Fruit fly (Drosophila melanogaster) whole organism, embryonic: ENCODE results near the gene Syn1.

Experiments used
- CG1024 ChIP-seq: fragments of 200-800 bp; sonication (Bioruptor generic); IDR thresholded peaks from 2 replicates; pipeline ENCODE4 v1.3.6; 2022; ENCODE audit warnings: missing biosample characterization, missing genetic modification characterization
- CG10274 ChIP-seq: fragments of 200-800 bp; sonication (Bioruptor generic); optimal IDR thresholded peaks from 3 replicates; lab custom pipeline; 2017; ENCODE audit warnings: missing biosample characterization, mild to moderate bottlenecking, missing genetic modification characterization
- CG10431 ChIP-seq: fragments of 200-800 bp; sonication (Bioruptor generic); optimal IDR thresholded peaks from 3 replicates; lab custom pipeline; 2018; ENCODE audit warnings: missing biosample characterization, mild to moderate bottlenecking, missing genetic modification characterization
- CG11723 ChIP-seq: fragments of 200-800 bp; sonication (Bioruptor generic); optimal IDR thresholded peaks from 2 replicates; lab custom pipeline; 2017; ENCODE audit warnings: missing biosample characterization, mild to moderate bottlenecking, missing genetic modification characterization
- CG12744 ChIP-seq: fragments of 200-800 bp; sonication (Bioruptor generic); optimal IDR thresholded peaks from 2 replicates; lab custom pipeline; 2016; ENCODE audit warnings: missing biosample characterization, missing genetic modification characterization
- CG14441 ChIP-seq: fragments of 200-800 bp; sonication (Bioruptor generic); IDR thresholded peaks from 2 replicates; pipeline ENCODE4 v1.3.6; 2022; ENCODE audit warnings: missing biosample characterization, missing genetic modification characterization
- CG15514 ChIP-seq: fragments of 200-800 bp; sonication (Bioruptor generic); optimal IDR thresholded peaks from 3 replicates; lab custom pipeline; 2017; ENCODE audit warnings: missing biosample characterization, missing genetic modification characterization, mild to moderate bottlenecking, moderate library complexity, missing genetic modification reagents
- CG15601 ChIP-seq: fragments of 200-800 bp; sonication (Bioruptor generic); optimal IDR thresholded peaks from 3 replicates; lab custom pipeline; 2019; ENCODE audit warnings: missing biosample characterization, mild to moderate bottlenecking, missing genetic modification characterization, moderate library complexity
- CG1602 ChIP-seq: fragments of 200-800 bp; sonication (Bioruptor generic); optimal IDR thresholded peaks from 3 replicates; lab custom pipeline; 2016; ENCODE audit warnings: missing biosample characterization, missing genetic modification characterization
- CG17612 ChIP-seq: fragments of 200-800 bp; sonication (Bioruptor generic); IDR thresholded peaks from 2 replicates; pipeline ENCODE4 v1.3.6; 2022; ENCODE audit warnings: missing biosample characterization, missing genetic modification characterization
- CG18599 ChIP-seq: fragments of 200-800 bp; sonication (Bioruptor generic); optimal IDR thresholded peaks from 3 replicates; lab custom pipeline; 2017; ENCODE audit warnings: missing biosample characterization, missing genetic modification characterization, mild to moderate bottlenecking, moderate library complexity, missing genetic modification reagents
- CG2199 ChIP-seq: fragments of 200-800 bp; sonication (Bioruptor generic); IDR thresholded peaks from 3 replicates; pipeline ENCODE4 v1.3.6; 2022; ENCODE audit warnings: missing biosample characterization, missing genetic modification characterization
- CG5180 ChIP-seq: fragments of 200-800 bp; sonication (Bioruptor generic); optimal IDR thresholded peaks from 3 replicates; lab custom pipeline; 2017; ENCODE audit warnings: missing biosample characterization, missing genetic modification characterization, mild to moderate bottlenecking, moderate library complexity, missing genetic modification reagents
- CG6175 ChIP-seq: fragments of 200-800 bp; sonication (Bioruptor generic); IDR thresholded peaks from 3 replicates; pipeline ENCODE4 v1.3.6; 2022; ENCODE audit warnings: missing biosample characterization, missing genetic modification characterization
- CG6654 ChIP-seq: fragments of 200-800 bp; sonication (Bioruptor generic); optimal IDR thresholded peaks from 2 replicates; lab custom pipeline; 2017; ENCODE audit warnings: missing biosample characterization, mild to moderate bottlenecking, missing genetic modification characterization
- CG7271 ChIP-seq: fragments of 200-800 bp; sonication (Bioruptor generic); optimal IDR thresholded peaks from 2 replicates; lab custom pipeline; 2018; ENCODE audit warnings: missing biosample characterization, mild to moderate bottlenecking, missing genetic modification characterization, moderate library complexity
- CG7372 ChIP-seq: fragments of 200-800 bp; sonication (Bioruptor generic); IDR thresholded peaks from 2 replicates; pipeline ENCODE4 v1.3.6; 2022; ENCODE audit warnings: missing biosample characterization, missing genetic modification characterization
- CG9932 ChIP-seq: fragments of 200-800 bp; sonication (Bioruptor generic); IDR thresholded peaks from 2 replicates; pipeline ENCODE4 v1.3.6; 2022; ENCODE audit warnings: missing biosample characterization, missing genetic modification characterization
- D19B ChIP-seq: fragments of 200-800 bp; sonication (Bioruptor generic); optimal IDR thresholded peaks from 2 replicates; lab custom pipeline; 2017; ENCODE audit warnings: missing biosample characterization, mild to moderate bottlenecking, missing genetic modification characterization
- Doc2 ChIP-seq: fragments of 200-800 bp; sonication (Bioruptor generic); IDR thresholded peaks from 2 replicates; pipeline ENCODE4 v1.3.6; 2022; ENCODE audit warnings: missing biosample characterization, missing genetic modification characterization
- E2f1 ChIP-seq: fragments of 200-800 bp; sonication (Bioruptor generic); IDR thresholded peaks from 2 replicates; pipeline ENCODE4 v1.3.6; 2022; ENCODE audit warnings: missing biosample characterization, missing genetic modification characterization
- Fer1 ChIP-seq: fragments of 200-800 bp; sonication (Bioruptor generic); optimal IDR thresholded peaks from 2 replicates; lab custom pipeline; 2017; ENCODE audit warnings: missing biosample characterization, mild to moderate bottlenecking, missing genetic modification characterization
- HLHmδ ChIP-seq: fragments of 200-800 bp; sonication (Bioruptor generic); optimal IDR thresholded peaks from 2 replicates; lab custom pipeline; 2018; ENCODE audit warnings: missing biosample characterization, mild to moderate bottlenecking, missing genetic modification characterization, moderate library complexity
- Hmr ChIP-seq: fragments of 200-800 bp; sonication (Bioruptor generic); optimal IDR thresholded peaks from 3 replicates; lab custom pipeline; 2017; ENCODE audit warnings: mild to moderate bottlenecking, missing biosample characterization, missing genetic modification reagents, missing genetic modification characterization
- Kr ChIP-seq: fragments of 200-800 bp; sonication (Bioruptor generic); optimal IDR thresholded peaks from 2 replicates; lab custom pipeline; 2017; ENCODE audit warnings: missing biosample characterization, mild to moderate bottlenecking, missing genetic modification characterization
- Mrtf ChIP-seq: fragments of 200-800 bp; sonication (Bioruptor generic); IDR thresholded peaks from 3 replicates; pipeline ENCODE4 v1.3.6; 2022; ENCODE audit warnings: missing biosample characterization, missing genetic modification characterization
- NfI ChIP-seq: fragments of 200-800 bp; sonication (Bioruptor generic); optimal IDR thresholded peaks from 3 replicates; lab custom pipeline; 2018; ENCODE audit warnings: missing biosample characterization, mild to moderate bottlenecking, missing genetic modification characterization, moderate library complexity
- Opbp ChIP-seq: fragments of 200-800 bp; sonication (Bioruptor generic); IDR thresholded peaks from 3 replicates; pipeline ENCODE4 v1.3.6; 2022; ENCODE audit warnings: missing biosample characterization, missing genetic modification characterization; ENCODE audit not compliant: partially characterized antibody
- Sry-β ChIP-seq: fragments of 200-800 bp; sonication (Bioruptor generic); optimal IDR thresholded peaks from 2 replicates; lab custom pipeline; 2018; ENCODE audit warnings: missing biosample characterization, mild to moderate bottlenecking, missing genetic modification characterization, moderate library complexity
- Trl ChIP-seq, 3 experiments: fragments of >200 bp in 2 of 3; fragments of 200-800 bp in 1 of 3; sonication (Bioruptor generic) in 1 of 3; optimal IDR thresholded peaks; 2 replicates in 1 of 3; 3 replicates in 2 of 3; lab custom pipeline; 2016 to 2017; ENCODE audit warnings: missing biosample characterization in 1 of 3, missing genetic modification characterization in 1 of 3
- Usf ChIP-seq: fragments of 200-800 bp; sonication (Bioruptor generic); optimal IDR thresholded peaks from 2 replicates; lab custom pipeline; 2017; ENCODE audit warnings: missing genotype, missing biosample characterization, missing genetic modification characterization
- amos ChIP-seq: fragments of 200-800 bp; sonication (Bioruptor generic); IDR thresholded peaks from 2 replicates; pipeline ENCODE4 v1.3.6; 2022; ENCODE audit warnings: missing biosample characterization, missing genetic modification characterization; ENCODE audit not compliant: partially characterized antibody
- caup ChIP-seq: fragments of 200-800 bp; sonication (Bioruptor generic); optimal IDR thresholded peaks from 3 replicates; lab custom pipeline; 2017; ENCODE audit warnings: missing biosample characterization, mild to moderate bottlenecking, missing genetic modification characterization, moderate library complexity; ENCODE audit not compliant: severe bottlenecking
- en ChIP-seq: fragments of 200-800 bp; sonication (Bioruptor generic); optimal IDR thresholded peaks from 2 replicates; lab custom pipeline; 2016; ENCODE audit warnings: missing biosample characterization, missing genetic modification characterization
- esg ChIP-seq: fragments of 200-800 bp; sonication (Bioruptor generic); conservative IDR thresholded peaks from 2 replicates; pipeline ENCODE4 v1.3.6; 2022; ENCODE audit warnings: missing biosample characterization, missing genetic modification characterization
- ewg ChIP-seq: fragments of 200-800 bp; sonication (Bioruptor generic); optimal IDR thresholded peaks from 3 replicates; lab custom pipeline; 2017; ENCODE audit warnings: mild to moderate bottlenecking, missing biosample characterization, missing genetic modification reagents, missing genetic modification characterization
- fd102C ChIP-seq: fragments of 200-800 bp; sonication (Bioruptor generic); optimal IDR thresholded peaks from 2 replicates; lab custom pipeline; 2018; ENCODE audit warnings: missing biosample characterization, mild to moderate bottlenecking, missing genetic modification characterization, moderate library complexity
- fd96Cb ChIP-seq: fragments of 200-800 bp; sonication (Bioruptor generic); optimal IDR thresholded peaks from 2 replicates; lab custom pipeline; 2018; ENCODE audit warnings: missing biosample characterization, mild to moderate bottlenecking, missing genetic modification characterization, moderate library complexity
- grau ChIP-seq: fragments of 200-800 bp; optimal IDR thresholded peaks from 3 replicates; lab custom pipeline; 2019; ENCODE audit warnings: missing biosample characterization, mild to moderate bottlenecking, missing genetic modification characterization, moderate library complexity
- gt ChIP-seq: fragments of 200-800 bp; sonication (Bioruptor generic); IDR thresholded peaks from 2 replicates; pipeline ENCODE4 v1.3.6; 2022; ENCODE audit warnings: missing biosample characterization, missing genetic modification characterization
- h ChIP-seq: fragments of >200 bp; optimal IDR thresholded peaks from 2 replicates; lab custom pipeline; 2017
- insv ChIP-seq, 2 experiments: fragments of 200-800 bp; sonication (Bioruptor generic); optimal IDR thresholded peaks; 3 replicates each; lab custom pipeline; 2016 to 2018; ENCODE audit warnings: missing biosample characterization in 2 of 2, missing genetic modification characterization in 2 of 2
- lola ChIP-seq, 3 experiments: fragments of >200 bp in 2 of 3; fragments of 200-800 bp in 1 of 3; sonication (Bioruptor generic) in 1 of 3; optimal IDR thresholded peaks; 2 replicates each; lab custom pipeline; 2017 to 2019; ENCODE audit warnings: missing biosample characterization in 3 of 3, missing genetic modification characterization in 3 of 3, mild to moderate bottlenecking in 1 of 3, moderate library complexity in 1 of 3
- luna ChIP-seq: fragments of 200-800 bp; sonication (Bioruptor generic); optimal IDR thresholded peaks from 2 replicates; lab custom pipeline; 2016; ENCODE audit warnings: missing biosample characterization, missing genetic modification characterization
- nau ChIP-seq: fragments of 200-800 bp; sonication (Bioruptor generic); optimal IDR thresholded peaks from 3 replicates; lab custom pipeline; 2017; ENCODE audit warnings: missing biosample characterization, mild to moderate bottlenecking, missing genetic modification characterization, missing genetic modification reagents
- nom ChIP-seq: fragments of 200-800 bp; sonication (Bioruptor generic); optimal IDR thresholded peaks from 2 replicates; lab custom pipeline; 2017; ENCODE audit warnings: missing biosample characterization, missing genetic modification characterization, mild to moderate bottlenecking, moderate library complexity, missing genetic modification reagents
- sqz ChIP-seq: fragments of 200-800 bp; sonication (Bioruptor generic); optimal IDR thresholded peaks from 3 replicates; lab custom pipeline; 2018; ENCODE audit warnings: missing biosample characterization, mild to moderate bottlenecking, missing genetic modification characterization
- tx ChIP-seq: fragments of 200-800 bp; sonication (Bioruptor generic); optimal IDR thresholded peaks from 2 replicates; lab custom pipeline; 2016; ENCODE audit warnings: missing biosample characterization, missing genetic modification characterization
- zf30C ChIP-seq: fragments of 200-800 bp; sonication (Bioruptor generic); optimal IDR thresholded peaks from 3 replicates; lab custom pipeline; 2018; ENCODE audit warnings: missing biosample characterization, mild to moderate bottlenecking, missing genetic modification characterization
- zfh1 ChIP-seq: fragments of 200-800 bp; sonication (Bioruptor generic); IDR thresholded peaks from 3 replicates; pipeline ENCODE4 v1.3.6; 2022; ENCODE audit warnings: missing biosample characterization, missing genetic modification characterization

Syn1 gene

dm6 chr3L:21808568-21808967 lies 38.2 kb upstream of the Syn1 start, which contains the start of gene eg (continued):
- TF ChIP-seq fd102C (GFP tag; lab: Kevin White, UChicago) = no peak
- TF ChIP-seq gt (GFP tag; lab: Robert Waterston, UW) = no peak
- no peak for TF ChIP-seq CG6654 (GFP tag; lab: Kevin White, UChicago)
- TF ChIP-seq NfI (GFP tag; lab: Kevin White, UChicago) = no peak
- 0 out of 2 replicates have a peak, but pooled peaks have one; percentile 3 for TF ChIP-seq E2f1 (GFP tag; lab: Robert Waterston, UW)
- TF ChIP-seq CG15601 (tag; lab: Kevin White, UChicago) = no peak
- no peak for TF ChIP-seq sqz (GFP tag; lab: Kevin White, UChicago)
- TF ChIP-seq CG18599 (GFP tag; lab: Kevin White, UChicago) = no peak
- TF ChIP-seq nau (GFP tag; lab: Kevin White, UChicago) = no peak
- no peak for TF ChIP-seq Kr (GFP tag; lab: Kevin White, UChicago)
- no peak for TF ChIP-seq CG12744
- no peak for TF ChIP-seq tx
- no peak for TF ChIP-seq Mrtf (GFP tag; lab: Robert Waterston, UW)
- TF ChIP-seq CG2199 (GFP tag; lab: Robert Waterston, UW) = 0 out of 3 replicates have a peak, but pooled peaks have one; percentile 26
- no peak for TF ChIP-seq caup
- no peak for TF ChIP-seq Doc2 (GFP tag; lab: Robert Waterston, UW)
- TF ChIP-seq Fer1 (GFP tag; lab: Kevin White, UChicago) = no peak
- TF ChIP-seq fd96Cb = no peak
- TF ChIP-seq grau (tag; lab: Kevin White, UChicago) = no peak
- no peak for TF ChIP-seq CG9932
- TF ChIP-seq luna (GFP tag; lab: Kevin White, UChicago) = no peak
- no peak for TF ChIP-seq en (GFP tag; lab: Kevin White, UChicago)
- no peak for TF ChIP-seq h (lab: Kevin White, UChicago)
- no peak for TF ChIP-seq Trl (optimal IDR thresholded peaks at IDR 0.05; lab: Kevin White, UChicago)
- TF ChIP-seq Trl (GFP tag; optimal IDR thresholded peaks at IDR 0.05; lab: Kevin White, UChicago) = no peak
- no peak for TF ChIP-seq CG10274 (GFP tag; lab: Kevin White, UChicago)
- no peak for TF ChIP-seq CG10431 (GFP tag; lab: Kevin White, UChicago)
- TF ChIP-seq esg (GFP tag; lab: Robert Waterston, UW) = 0 out of 2 replicates have a peak, but pooled peaks have one; percentile 1
- TF ChIP-seq D19B (GFP tag; lab: Kevin White, UChicago) = no peak
- no peak for TF ChIP-seq CG1024 (GFP tag; lab: Robert Waterston, UW)
- TF ChIP-seq Hmr (GFP tag; lab: Kevin White, UChicago) = no peak
- peak; percentile 53 for TF ChIP-seq nom
- no peak for TF ChIP-seq CG1602 (GFP tag; lab: Kevin White, UChicago)
- no peak for TF ChIP-seq CG7271 (tag; lab: Kevin White, UChicago)
- no peak for TF ChIP-seq CG17612 (GFP tag; lab: Robert Waterston, UW)
- TF ChIP-seq HLHmδ (GFP tag; lab: Kevin White, UChicago) = peak; percentile 89
- TF ChIP-seq CG14441 (GFP tag; lab: Robert Waterston, UW) = no peak
- no peak for TF ChIP-seq Sry-β (GFP tag; lab: Kevin White, UChicago)
- peak; percentile 26; the same call in 1 of the 2 replicates for TF ChIP-seq amos (GFP tag; lab: Robert Waterston, UW)
- TF ChIP-seq Usf (GFP tag; lab: Kevin White, UChicago) = no peak
- TF ChIP-seq CG7372 (GFP tag; lab: Robert Waterston, UW) = no peak
- peak; percentile 10 for TF ChIP-seq ewg (GFP tag; lab: Kevin White, UChicago)
- peak; percentile 9 for TF ChIP-seq CG11723 (GFP tag; lab: Kevin White, UChicago)
- 0 out of 3 replicates have a peak, but pooled peaks have one; percentile 0 for TF ChIP-seq zfh1
- TF ChIP-seq Opbp = peak; percentile 62; the same call in 2 of the 3 replicates
- no peak for TF ChIP-seq insv (GFP tag; optimal IDR thresholded peaks at IDR 0.05; lab: Kevin White, UChicago)
- TF ChIP-seq CG5180 (GFP tag; lab: Kevin White, UChicago) = no peak
- peak; percentile 74; the same call in 2 of the 3 replicates for TF ChIP-seq CG6175
- no peak for TF ChIP-seq lola (GFP tag; optimal IDR thresholded peaks at IDR 0.05; lab: Kevin White, UChicago)
- peak; percentile 47 for TF ChIP-seq zf30C (GFP tag; lab: Kevin White, UChicago)
- no peak for TF ChIP-seq CG15514 (GFP tag; lab: Kevin White, UChicago)
